Fruit fly (Drosophila melanogaster) whole organism, embryonic: ENCODE measurements around the gene SIDL.

Experiments used
- ATbp ChIP-seq: fragments of 200-800 bp; sonication (Bioruptor generic); optimal IDR thresholded peaks from 2 replicates; lab custom pipeline; 2017; ENCODE audit warnings: missing biosample characterization, mild to moderate bottlenecking, missing genetic modification characterization, missing genetic modification reagents
- Adf1 ChIP-seq: fragments of 200-800 bp; sonication (Bioruptor generic); IDR thresholded peaks from 2 replicates; pipeline ENCODE4 v1.3.6; 2022; ENCODE audit warnings: missing biosample characterization, missing genetic modification characterization
- Asciz ChIP-seq: fragments of 200-800 bp; sonication (Bioruptor generic); optimal IDR thresholded peaks from 2 replicates; lab custom pipeline; 2017; ENCODE audit warnings: missing biosample characterization, mild to moderate bottlenecking, missing genetic modification characterization, missing genetic modification reagents
- Awh ChIP-seq: fragments of 200-800 bp; sonication (Bioruptor generic); IDR thresholded peaks from 2 replicates; pipeline ENCODE4, ENCODE4 v1.3.6; 2022; ENCODE audit warnings: missing biosample characterization, missing genetic modification characterization
- B-H2 ChIP-seq: fragments of 200-800 bp; sonication (Bioruptor generic); optimal IDR thresholded peaks from 2 replicates; lab custom pipeline; 2018; ENCODE audit warnings: missing biosample characterization, mild to moderate bottlenecking, missing genetic modification characterization
- Bteb2 ChIP-seq: fragments of 200-800 bp; sonication (Bioruptor generic); optimal IDR thresholded peaks from 2 replicates; lab custom pipeline; 2016; ENCODE audit warnings: missing biosample characterization, missing genetic modification characterization
- CG10267 ChIP-seq: fragments of 200-800 bp; sonication (Bioruptor generic); optimal IDR thresholded peaks from 2 replicates; lab custom pipeline; 2018; ENCODE audit warnings: missing biosample characterization, mild to moderate bottlenecking, missing genetic modification characterization, moderate library complexity
- CG10274 ChIP-seq: fragments of 200-800 bp; sonication (Bioruptor generic); optimal IDR thresholded peaks from 3 replicates; lab custom pipeline; 2017; ENCODE audit warnings: missing biosample characterization, mild to moderate bottlenecking, missing genetic modification characterization
- CG10543 ChIP-seq: fragments of 200-800 bp; sonication (Bioruptor generic); optimal IDR thresholded peaks from 3 replicates; lab custom pipeline; 2017; ENCODE audit warnings: missing biosample characterization, mild to moderate bottlenecking, missing genetic modification characterization, moderate library complexity
- CG10654 ChIP-seq: fragments of 200-800 bp; sonication (Bioruptor generic); optimal IDR thresholded peaks from 2 replicates; lab custom pipeline; 2016; ENCODE audit warnings: missing biosample characterization, missing genetic modification characterization
- CG11504 ChIP-seq: fragments of 200-800 bp; sonication (Bioruptor generic); optimal IDR thresholded peaks from 3 replicates; lab custom pipeline; 2019; ENCODE audit warnings: missing biosample characterization, mild to moderate bottlenecking, missing genetic modification characterization, moderate library complexity
- CG1602 ChIP-seq: fragments of 200-800 bp; sonication (Bioruptor generic); optimal IDR thresholded peaks from 3 replicates; lab custom pipeline; 2016; ENCODE audit warnings: missing biosample characterization, missing genetic modification characterization
- CG17186 ChIP-seq: fragments of 200-800 bp; sonication (Bioruptor generic); optimal IDR thresholded peaks from 3 replicates; lab custom pipeline; 2017; ENCODE audit warnings: missing biosample characterization, missing genetic modification reagents, missing genetic modification characterization
- CG17912 ChIP-seq: fragments of 200-800 bp; sonication (Bioruptor generic); optimal IDR thresholded peaks from 2 replicates; lab custom pipeline; 2018; ENCODE audit warnings: missing biosample characterization, mild to moderate bottlenecking, missing genetic modification characterization
- CG18011 ChIP-seq: fragments of 200-800 bp; sonication (Bioruptor generic); optimal IDR thresholded peaks from 2 replicates; lab custom pipeline; 2017; ENCODE audit warnings: missing biosample characterization, missing genetic modification characterization, mild to moderate bottlenecking, moderate library complexity, missing genotype
- CG2116 ChIP-seq: fragments of 200-800 bp; sonication (Bioruptor generic); optimal IDR thresholded peaks from 3 replicates; lab custom pipeline; 2018; ENCODE audit warnings: missing biosample characterization, mild to moderate bottlenecking, missing genetic modification characterization
- CG3407 ChIP-seq: fragments of 200-800 bp; sonication (Bioruptor generic); optimal IDR thresholded peaks from 2 replicates; lab custom pipeline; 2018; ENCODE audit warnings: missing biosample characterization, mild to moderate bottlenecking, missing genetic modification characterization
- CG34376 ChIP-seq: fragments of 200-800 bp; sonication (Bioruptor generic); optimal IDR thresholded peaks from 2 replicates; lab custom pipeline; 2018; ENCODE audit warnings: missing biosample characterization, mild to moderate bottlenecking, missing genetic modification characterization
- CG34422 ChIP-seq: fragments of 200-800 bp; sonication (Bioruptor generic); IDR thresholded peaks from 3 replicates; pipeline ENCODE4 v1.3.6; 2022; ENCODE audit warnings: missing biosample characterization, missing genetic modification characterization
- CG4404 ChIP-seq: fragments of 200-800 bp; sonication (Bioruptor generic); IDR thresholded peaks from 2 replicates; pipeline ENCODE4 v1.3.6; 2022; ENCODE audit warnings: missing biosample characterization, missing genetic modification characterization
- CG6813 ChIP-seq: fragments of 200-800 bp; sonication (Bioruptor generic); optimal IDR thresholded peaks from 2 replicates; lab custom pipeline; 2017; ENCODE audit warnings: missing biosample characterization, missing genetic modification characterization, mild to moderate bottlenecking, moderate library complexity, missing genetic modification reagents
- CG7271 ChIP-seq: fragments of 200-800 bp; sonication (Bioruptor generic); optimal IDR thresholded peaks from 2 replicates; lab custom pipeline; 2018; ENCODE audit warnings: missing biosample characterization, mild to moderate bottlenecking, missing genetic modification characterization, moderate library complexity
- CG8765 ChIP-seq: fragments of 200-800 bp; sonication (Bioruptor generic); IDR thresholded peaks from 2 replicates; pipeline ENCODE4 v1.3.6; 2022; ENCODE audit warnings: missing biosample characterization, missing genetic modification characterization
- CG9932 ChIP-seq: fragments of 200-800 bp; sonication (Bioruptor generic); IDR thresholded peaks from 2 replicates; pipeline ENCODE4 v1.3.6; 2022; ENCODE audit warnings: missing biosample characterization, missing genetic modification characterization
- CHES-1-like ChIP-seq: fragments of 200-800 bp; sonication (Bioruptor generic); optimal IDR thresholded peaks from 2 replicates; lab custom pipeline; 2016; ENCODE audit warnings: missing biosample characterization, missing genetic modification characterization
- D19B ChIP-seq: fragments of 200-800 bp; sonication (Bioruptor generic); optimal IDR thresholded peaks from 2 replicates; lab custom pipeline; 2017; ENCODE audit warnings: missing biosample characterization, mild to moderate bottlenecking, missing genetic modification characterization
- Dp ChIP-seq: fragments of 200-800 bp; sonication (Bioruptor generic); optimal IDR thresholded peaks from 2 replicates; lab custom pipeline; 2018; ENCODE audit warnings: missing biosample characterization, mild to moderate bottlenecking, missing genetic modification characterization, moderate library complexity
- Dref ChIP-seq: fragments of 200-800 bp; sonication (Bioruptor generic); IDR thresholded peaks from 2 replicates; pipeline ENCODE4 v1.3.6; 2022; ENCODE audit warnings: missing biosample characterization, missing genetic modification characterization
- ERR ChIP-seq: fragments of 200-800 bp; sonication (Bioruptor generic); optimal IDR thresholded peaks from 2 replicates; lab custom pipeline; 2016; ENCODE audit warnings: missing biosample characterization, missing genetic modification characterization
- Ets65A ChIP-seq: fragments of 200-800 bp; sonication (Bioruptor generic); peaks from one replicate; lab custom pipeline; 2016; ENCODE audit warnings: missing biosample characterization, missing genetic modification characterization
- Hey ChIP-seq: fragments of 200-800 bp; sonication (Bioruptor generic); optimal IDR thresholded peaks from 3 replicates; lab custom pipeline; 2018; ENCODE audit warnings: missing biosample characterization, mild to moderate bottlenecking, missing genetic modification characterization
- Mad ChIP-seq: fragments of 200-800 bp; sonication (Bioruptor generic); optimal IDR thresholded peaks from 2 replicates; lab custom pipeline; 2016; ENCODE audit warnings: missing biosample characterization, missing genetic modification characterization
- PHDP ChIP-seq: fragments of 200-800 bp; sonication (Bioruptor generic); optimal IDR thresholded peaks from 3 replicates; lab custom pipeline; 2018; ENCODE audit warnings: missing biosample characterization, mild to moderate bottlenecking, missing genetic modification characterization, moderate library complexity
- YL-1 ChIP-seq: fragments of 200-800 bp; sonication (Bioruptor generic); optimal IDR thresholded peaks from 3 replicates; lab custom pipeline; 2017; ENCODE audit warnings: missing biosample characterization, mild to moderate bottlenecking, missing genetic modification characterization
- amos ChIP-seq: fragments of 200-800 bp; sonication (Bioruptor generic); IDR thresholded peaks from 2 replicates; pipeline ENCODE4 v1.3.6; 2022; ENCODE audit warnings: missing biosample characterization, missing genetic modification characterization; ENCODE audit not compliant: partially characterized antibody
- bbx ChIP-seq: fragments of 200-800 bp; sonication (Bioruptor generic); IDR thresholded peaks from 2 replicates; pipeline ENCODE4 v1.3.6; 2022; ENCODE audit warnings: missing biosample characterization, missing genetic modification characterization; ENCODE audit not compliant: partially characterized antibody
- cg ChIP-seq: fragments of 200-800 bp; sonication (Bioruptor generic); optimal IDR thresholded peaks from 3 replicates; lab custom pipeline; 2019; ENCODE audit warnings: missing biosample characterization, mild to moderate bottlenecking, missing genetic modification characterization, moderate library complexity
- chif ChIP-seq, 2 experiments: fragments of 200-800 bp; sonication (Bioruptor generic); optimal IDR thresholded peaks; 3 replicates each; lab custom pipeline; 2016; ENCODE audit warnings: missing biosample characterization in 2 of 2, missing genetic modification characterization in 2 of 2
- chinmo ChIP-seq: fragments of 200-800 bp; sonication (Bioruptor generic); IDR thresholded peaks from 4 replicates; pipeline ENCODE4 v1.3.6; 2022; ENCODE audit warnings: missing biosample characterization, missing genetic modification characterization; ENCODE audit not compliant: partially characterized antibody
- chm ChIP-seq: fragments of 200-800 bp; sonication (Bioruptor generic); IDR thresholded peaks from 2 replicates; pipeline ENCODE4 v1.3.6; 2022; ENCODE audit warnings: missing biosample characterization, missing genetic modification characterization
- ci ChIP-seq: fragments of 200-800 bp; sonication (Bioruptor generic); IDR thresholded peaks from 3 replicates; pipeline ENCODE4 v1.3.6; 2022; ENCODE audit warnings: missing biosample characterization, missing genetic modification characterization
- fru ChIP-seq: fragments of >200 bp; optimal IDR thresholded peaks from 2 replicates; lab custom pipeline; 2017
- jumu ChIP-seq: fragments of 200-800 bp; sonication (Bioruptor generic); optimal IDR thresholded peaks from 3 replicates; lab custom pipeline; 2016; ENCODE audit warnings: missing biosample characterization, missing genetic modification characterization
- lab ChIP-seq: fragments of 200-800 bp; sonication (Bioruptor generic); optimal IDR thresholded peaks from 3 replicates; lab custom pipeline; 2017; ENCODE audit warnings: missing biosample characterization, missing genetic modification characterization, mild to moderate bottlenecking, moderate library complexity, missing genetic modification reagents
- oc ChIP-seq: fragments of 200-800 bp; sonication (Bioruptor generic); optimal IDR thresholded peaks from 2 replicates; lab custom pipeline; 2018; ENCODE audit warnings: missing biosample characterization, mild to moderate bottlenecking, missing genetic modification characterization, moderate library complexity
- rib ChIP-seq: fragments of 200-800 bp; sonication (Bioruptor generic); IDR thresholded peaks from 2 replicates; pipeline ENCODE4 v1.3.6; 2022; ENCODE audit warnings: missing biosample characterization, missing genetic modification characterization
- sens ChIP-seq: fragments of 200-800 bp; sonication (Bioruptor generic); peaks from one replicate; lab custom pipeline; 2016; ENCODE audit warnings: missing biosample characterization, missing genetic modification characterization
- sim ChIP-seq: fragments of 200-800 bp; sonication (Bioruptor generic); IDR thresholded peaks from 2 replicates; pipeline ENCODE4 v1.3.6; 2022; ENCODE audit warnings: missing biosample characterization, missing genetic modification characterization
- toy ChIP-seq: fragments of 200-800 bp; sonication (Bioruptor generic); IDR thresholded peaks from 2 replicates; pipeline ENCODE4 v1.3.6; 2022; ENCODE audit warnings: missing biosample characterization, missing genetic modification characterization
- twi ChIP-seq: fragments of 200-800 bp; optimal IDR thresholded peaks from 2 replicates; lab custom pipeline; 2019; ENCODE audit warnings: missing biosample characterization, mild to moderate bottlenecking, missing genetic modification characterization, moderate library complexity
- vvl ChIP-seq: fragments of 200-800 bp; sonication (Bioruptor generic); IDR thresholded peaks from 2 replicates; pipeline ENCODE4 v1.3.6; 2022; ENCODE audit warnings: missing biosample characterization, missing genetic modification characterization

SIDL gene

DNA sequence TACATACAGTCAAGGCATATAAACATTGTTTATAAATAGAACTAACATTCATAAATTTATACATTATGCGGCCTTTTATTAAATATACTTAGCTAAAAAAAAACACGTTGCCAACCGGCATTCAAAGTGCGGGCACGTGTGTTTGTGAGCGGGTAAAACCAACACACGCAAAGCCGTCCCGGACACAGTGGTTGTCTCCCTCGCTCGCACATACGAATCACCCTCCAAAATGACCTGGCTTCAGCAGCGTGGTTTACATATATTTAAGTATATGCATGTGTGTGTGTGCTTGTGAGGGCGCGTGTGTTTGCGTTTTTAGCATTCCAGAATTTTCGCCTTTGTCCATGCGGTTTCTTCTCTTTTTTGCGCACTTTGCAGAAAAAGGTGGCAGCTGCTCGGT lies 24.8 kb upstream of the SIDL start (continued):
- peak; percentile 93 for TF ChIP-seq CG34422 (GFP tag; lab: Robert Waterston, UW)
- TF ChIP-seq Adf1: peak; percentile 43; the same call in 1 of the 2 replicates
- TF ChIP-seq bbx (GFP tag; lab: Robert Waterston, UW): peak; percentile 17; the same call in 1 of the 2 replicates
- TF ChIP-seq CG7271 (tag; lab: Kevin White, UChicago): no peak
- TF ChIP-seq jumu (GFP tag; lab: Kevin White, UChicago): no peak
- TF ChIP-seq chinmo: peak; percentile 84; the same call in 3 of the 4 replicates
- no peak for TF ChIP-seq CG10654 (GFP tag; lab: Kevin White, UChicago)
- TF ChIP-seq CG4404: no peak
- no peak for TF ChIP-seq CG10274 (GFP tag; lab: Kevin White, UChicago)
- TF ChIP-seq YL-1 (GFP tag; lab: Kevin White, UChicago): peak; percentile 94
- no peak for TF ChIP-seq CG10267 (tag; lab: Kevin White, UChicago)
- TF ChIP-seq B-H2: peak; percentile 49
- TF ChIP-seq CG2116 (GFP tag; lab: Kevin White, UChicago): no peak
- no peak for TF ChIP-seq Awh (GFP tag; lab: Robert Waterston, UW)
- TF ChIP-seq lab (GFP tag; lab: Kevin White, UChicago): no peak
- peak; percentile 68 for TF ChIP-seq CG17912
- no peak for TF ChIP-seq Mad (GFP tag; lab: Kevin White, UChicago)
- TF ChIP-seq sens (GFP tag; lab: Kevin White, UChicago): peak; percentile 42
- TF ChIP-seq amos (GFP tag; lab: Robert Waterston, UW): peak; percentile 36; the same call in 1 of the 2 replicates
- peak; percentile 25 for TF ChIP-seq oc
- TF ChIP-seq CG17186 (GFP tag; lab: Kevin White, UChicago): no peak
- no peak for TF ChIP-seq chm
- TF ChIP-seq cg: peak; percentile 98
- 0 out of 2 replicates have a peak, but pooled peaks have one; percentile 35 for TF ChIP-seq vvl
- no peak for TF ChIP-seq CG11504 (tag; lab: Kevin White, UChicago)
- TF ChIP-seq CG10543 (GFP tag; lab: Kevin White, UChicago): peak; percentile 70
- TF ChIP-seq rib: peak; percentile 78
- TF ChIP-seq chif (GFP tag; optimal IDR thresholded peaks at IDR 0.05; lab: Kevin White, UChicago): no peak
- TF ChIP-seq CG6813 (GFP tag; lab: Kevin White, UChicago): no peak
- no peak for TF ChIP-seq CG8765 (GFP tag; lab: Robert Waterston, UW)
- no peak for TF ChIP-seq Dref
- no peak for TF ChIP-seq fru (lab: Kevin White, UChicago)
- TF ChIP-seq Asciz (GFP tag; lab: Kevin White, UChicago): no peak
- TF ChIP-seq CG18011 (GFP tag; lab: Kevin White, UChicago): no peak
- no peak for TF ChIP-seq CG1602 (GFP tag; lab: Kevin White, UChicago)
- TF ChIP-seq Hey (tag; lab: Kevin White, UChicago): peak; percentile 64
- no peak for TF ChIP-seq D19B (GFP tag; lab: Kevin White, UChicago)
- TF ChIP-seq sim: no peak
- no peak for TF ChIP-seq toy (GFP tag; lab: Robert Waterston, UW)
- TF ChIP-seq twi (tag; lab: Kevin White, UChicago): peak; percentile 40
- TF ChIP-seq PHDP: peak; percentile 11
- TF ChIP-seq CG9932 (GFP tag; lab: Robert Waterston, UW): peak; percentile 28; the same call in 1 of the 2 replicates
- peak; percentile 39 for TF ChIP-seq CHES-1-like (GFP tag; lab: Kevin White, UChicago)
- TF ChIP-seq ATbp (GFP tag; lab: Kevin White, UChicago): no peak
- no peak for TF ChIP-seq ERR
- TF ChIP-seq ci: no peak
- TF ChIP-seq CG34376 (GFP tag; lab: Kevin White, UChicago): no peak
- peak; percentile 6 for TF ChIP-seq Dp (GFP tag; lab: Kevin White, UChicago)
- no peak for TF ChIP-seq Bteb2 (GFP tag; lab: Kevin White, UChicago)
- TF ChIP-seq CG3407 (GFP tag; lab: Kevin White, UChicago): no peak
- peak; percentile 81 for TF ChIP-seq Ets65A (GFP tag; lab: Kevin White, UChicago)
